Worm (Caenorhabditis elegans) whole organism, L2 larva: Measurements from ENCODE around the gene cdc-48.2.

Experiments used
- Y55F3AM.14 ChIP-seq: fragments of 200-800 bp; sonication (Bioruptor generic); optimal IDR thresholded peaks from 2 replicates; lab custom pipeline; 2018; ENCODE audit warnings: mild to moderate bottlenecking, missing genetic modification characterization, missing compliant biosample characterization
- elt-3 ChIP-seq: sonication (generic microtip); optimal IDR thresholded peaks from 2 replicates; lab custom pipeline; 2017; ENCODE audit warnings: missing biosample characterization, missing genetic modification characterization
- nhr-237 ChIP-seq: fragments of 150-350 bp; optimal IDR thresholded peaks from 2 replicates; lab custom pipeline; 2014; ENCODE audit warnings: missing biosample characterization, missing genetic modification characterization
- ztf-4 ChIP-seq: fragments of 150-350 bp; optimal IDR thresholded peaks from 2 replicates; lab custom pipeline; 2014; ENCODE audit warnings: missing biosample characterization, missing genetic modification characterization

ce11 chrII:8093914-8094313, 44.4 kb upstream of the cdc-48.2 start:
- TF ChIP-seq ztf-4 (tag; lab: Kevin White, UChicago): no peak
- TF ChIP-seq nhr-237: no peak
- TF ChIP-seq elt-3 (tag; lab: Kevin White, UChicago): no peak
- TF ChIP-seq Y55F3AM.14 (GFP tag; lab: Kevin White, UChicago): no peak
